Worm (Caenorhabditis elegans) whole organism, L1 larva: ENCODE measurements around the gene F21A3.2.
A peak's percentile ranks its signal among the peaks of the same experiment; 100 is the strongest.

ENCODE experiments used
- C16A3.4 ChIP-seq: fragments of 150-350 bp; optimal IDR thresholded peaks from 2 replicates; lab custom pipeline; 2014; ENCODE audit warnings: missing biosample characterization, missing genetic modification characterization
- F16B12.6 ChIP-seq: fragments of 150-350 bp; optimal IDR thresholded peaks from 2 replicates; lab custom pipeline; 2014; ENCODE audit warnings: missing biosample characterization, missing genetic modification characterization
- Y116A8C.19 ChIP-seq: sonication (generic microtip); optimal IDR thresholded peaks from 2 replicates; lab custom pipeline; 2016; ENCODE audit warnings: missing compliant biosample characterization, missing genetic modification characterization, borderline replicate concordance
- alr-1 ChIP-seq: fragments of 200-800 bp; sonication (Bioruptor generic); optimal IDR thresholded peaks from 2 replicates; lab custom pipeline; 2018; ENCODE audit warnings: borderline replicate concordance, mild to moderate bottlenecking, missing genetic modification characterization, missing compliant biosample characterization
- ama-1 ChIP-seq: fragments of 150-350 bp; optimal IDR thresholded peaks from 2 replicates; lab custom pipeline; 2014
- ceh-63 ChIP-seq: fragments of 200-800 bp; sonication (Bioruptor generic); optimal IDR thresholded peaks from 2 replicates; lab custom pipeline; 2018; ENCODE audit warnings: mild to moderate bottlenecking, missing genetic modification characterization, missing compliant biosample characterization
- ceh-8 ChIP-seq: fragments of 200-800 bp; sonication (Bioruptor generic); optimal IDR thresholded peaks from 2 replicates; lab custom pipeline; 2018; ENCODE audit warnings: mild to moderate bottlenecking, missing genetic modification characterization, moderate library complexity, missing compliant biosample characterization
- ces-1 ChIP-seq: fragments of 150-350 bp; optimal IDR thresholded peaks from 2 replicates; lab custom pipeline; 2014; ENCODE audit warnings: missing biosample characterization, missing genetic modification reagents, missing genetic modification characterization
- dsc-1 ChIP-seq: sonication (generic microtip); optimal IDR thresholded peaks from 2 replicates; lab custom pipeline; 2016; ENCODE audit warnings: mild to moderate bottlenecking, missing genetic modification characterization, missing compliant biosample characterization
- efl-1 ChIP-seq, 4 experiments: fragments of 150-350 bp; optimal IDR thresholded peaks in 3 of 4; peaks in 1 of 4; 1 replicate in 1 of 4; 2 replicates in 3 of 4; lab custom pipeline; 2014; ENCODE audit warnings: missing biosample characterization in 2 of 4, missing genetic modification characterization in 2 of 4, missing genetic modification reagents in 2 of 4
- efl-3 ChIP-seq: fragments of 200-800 bp; sonication (Bioruptor generic); optimal IDR thresholded peaks from 2 replicates; lab custom pipeline; 2018; ENCODE audit warnings: mild to moderate bottlenecking, missing genetic modification characterization, missing compliant biosample characterization
- elt-2 ChIP-seq: sonication (generic microtip); optimal IDR thresholded peaks from 2 replicates; lab custom pipeline; 2016; ENCODE audit warnings: missing genetic modification characterization, mild to moderate bottlenecking, inconsistent platforms, missing compliant biosample characterization, missing genetic modification reagents
- fkh-10 ChIP-seq: sonication (generic microtip); optimal IDR thresholded peaks from 2 replicates; lab custom pipeline; 2017; ENCODE audit warnings: missing biosample characterization, missing genetic modification reagents, missing genetic modification characterization
- fkh-8 ChIP-seq: sonication (generic microtip); optimal IDR thresholded peaks from 2 replicates; lab custom pipeline; 2016; ENCODE audit warnings: mild to moderate bottlenecking, missing genetic modification characterization, missing compliant biosample characterization
- grh-1 ChIP-seq: fragments of 200-800 bp; sonication (Bioruptor generic); IDR thresholded peaks from 2 replicates; pipeline ENCODE4 v1.3.6; 2022; ENCODE audit warnings: missing genetic modification reagents, missing genetic modification characterization, missing compliant biosample characterization
- hlh-17 ChIP-seq: fragments of 200-800 bp; sonication (Bioruptor generic); optimal IDR thresholded peaks from 2 replicates; lab custom pipeline; 2018; ENCODE audit warnings: missing genetic modification characterization, mild to moderate bottlenecking, missing compliant biosample characterization, moderate library complexity, borderline replicate concordance
- hlh-4 ChIP-seq: sonication (generic microtip); optimal IDR thresholded peaks from 2 replicates; lab custom pipeline; 2016; ENCODE audit warnings: mild to moderate bottlenecking, missing genetic modification characterization, missing compliant biosample characterization
- irx-1 ChIP-seq: sonication (generic microtip); optimal IDR thresholded peaks from 2 replicates; lab custom pipeline; 2016; ENCODE audit warnings: missing genetic modification characterization, missing compliant biosample characterization
- isw-1 ChIP-seq: fragments of 200-800 bp; sonication (Bioruptor generic); IDR thresholded peaks from 2 replicates; pipeline ENCODE4 v1.3.6; 2022; ENCODE audit warnings: missing genetic modification characterization, missing compliant biosample characterization
- lin-13 ChIP-seq: fragments of 150-350 bp; optimal IDR thresholded peaks from 2 replicates; lab custom pipeline; 2014; ENCODE audit warnings: missing biosample characterization, missing genetic modification reagents, missing genetic modification characterization
- lin-15B ChIP-seq: fragments of 150-350 bp; sonication (generic microtip); optimal IDR thresholded peaks from 3 replicates; lab custom pipeline; 2014; ENCODE audit warnings: missing biosample characterization, missing genetic modification characterization
- lin-35 ChIP-seq, 2 experiments: fragments of 150-350 bp; optimal IDR thresholded peaks; 2 replicates each; lab custom pipeline; 2014; ENCODE audit warnings: missing biosample characterization in 2 of 2, missing genetic modification characterization in 2 of 2, missing genetic modification reagents in 2 of 2
- lir-3 ChIP-seq: sonication (generic microtip); optimal IDR thresholded peaks from 2 replicates; lab custom pipeline; 2016; ENCODE audit warnings: mild to moderate bottlenecking, missing genetic modification characterization, moderate library complexity, missing compliant biosample characterization; ENCODE audit not compliant: poor library complexity
- lsy-2 ChIP-seq, 2 experiments: fragments of 150-350 bp; optimal IDR thresholded peaks; 2 replicates each; lab custom pipeline; 2014; ENCODE audit warnings: missing biosample characterization in 2 of 2, missing genetic modification characterization in 2 of 2
- mdl-1 ChIP-seq, 2 experiments: fragments of 150-350 bp; optimal IDR thresholded peaks; 2 replicates each; lab custom pipeline; 2014 to 2017; ENCODE audit warnings: missing biosample characterization in 2 of 2, missing genetic modification characterization in 2 of 2, inconsistent platforms in 1 of 2
- mef-2 ChIP-seq: fragments of 150-350 bp; optimal IDR thresholded peaks from 2 replicates; lab custom pipeline; 2014; ENCODE audit warnings: missing biosample characterization, missing genetic modification characterization
- nhr-11 ChIP-seq: fragments of 150-350 bp; optimal IDR thresholded peaks from 2 replicates; lab custom pipeline; 2014; ENCODE audit warnings: missing biosample characterization, missing genetic modification characterization
- nhr-12 ChIP-seq: sonication (generic microtip); optimal IDR thresholded peaks from 2 replicates; lab custom pipeline; 2017; ENCODE audit warnings: missing biosample characterization, missing genetic modification characterization
- nhr-19 ChIP-seq: fragments of 200-800 bp; sonication (Bioruptor generic); conservative IDR thresholded peaks from 2 replicates; pipeline ENCODE4 v1.3.6; 2022; ENCODE audit warnings: missing genetic modification characterization, missing compliant biosample characterization
- nhr-20 ChIP-seq: sonication (generic microtip); optimal IDR thresholded peaks from 2 replicates; lab custom pipeline; 2016; ENCODE audit warnings: mild to moderate bottlenecking, missing genetic modification characterization, missing compliant biosample characterization
- nhr-237 ChIP-seq: fragments of 150-350 bp; optimal IDR thresholded peaks from 2 replicates; lab custom pipeline; 2014; ENCODE audit warnings: missing biosample characterization, missing genetic modification characterization
- nhr-28 ChIP-seq: fragments of 150-350 bp; optimal IDR thresholded peaks from 2 replicates; lab custom pipeline; 2014; ENCODE audit warnings: missing biosample characterization, missing genetic modification characterization
- nhr-71 ChIP-seq: sonication (generic microtip); optimal IDR thresholded peaks from 2 replicates; lab custom pipeline; 2016; ENCODE audit warnings: mild to moderate bottlenecking, missing genetic modification characterization, moderate library complexity, missing compliant biosample characterization
- nhr-77 ChIP-seq: fragments of 150-350 bp; optimal IDR thresholded peaks from 2 replicates; lab custom pipeline; 2014; ENCODE audit warnings: missing biosample characterization, missing genetic modification characterization
- nhr-84 ChIP-seq: sonication (generic microtip); optimal IDR thresholded peaks from 2 replicates; lab custom pipeline; 2017; ENCODE audit warnings: missing biosample characterization, missing genetic modification characterization
- nhr-85 ChIP-seq: sonication (generic microtip); peaks from one replicate; lab custom pipeline; 2016; ENCODE audit warnings: missing genetic modification characterization, inconsistent platforms, missing compliant biosample characterization
- pag-3 ChIP-seq: sonication (generic microtip); optimal IDR thresholded peaks from 2 replicates; lab custom pipeline; 2017; ENCODE audit warnings: missing genetic modification characterization, mild to moderate bottlenecking, missing compliant biosample characterization, antibody characterized with exemption, borderline replicate concordance; ENCODE audit not compliant: insufficient read depth
- pax-3 ChIP-seq: fragments of 200-800 bp; sonication (Bioruptor generic); optimal IDR thresholded peaks from 2 replicates; lab custom pipeline; 2018; ENCODE audit warnings: mild to moderate bottlenecking, missing genetic modification characterization, moderate library complexity, missing compliant biosample characterization
- rnt-1 ChIP-seq: sonication (generic microtip); optimal IDR thresholded peaks from 2 replicates; lab custom pipeline; 2016; ENCODE audit warnings: mild to moderate bottlenecking, missing genetic modification characterization, moderate library complexity, missing compliant biosample characterization
- skn-1 ChIP-seq: fragments of 150-350 bp; optimal IDR thresholded peaks from 2 replicates; lab custom pipeline; 2014; ENCODE audit warnings: missing biosample characterization, missing genetic modification characterization
- sptf-1 ChIP-seq: fragments of 150-350 bp; optimal IDR thresholded peaks from 2 replicates; lab custom pipeline; 2014; ENCODE audit warnings: missing biosample characterization, missing genetic modification characterization
- sup-37 ChIP-seq: fragments of 200-800 bp; sonication (Bioruptor generic); optimal IDR thresholded peaks from 2 replicates; lab custom pipeline; 2018; ENCODE audit warnings: mild to moderate bottlenecking, missing genetic modification characterization, missing compliant biosample characterization
- swsn-7 ChIP-seq: sonication (generic microtip); optimal IDR thresholded peaks from 2 replicates; lab custom pipeline; 2016; ENCODE audit warnings: missing genetic modification characterization, missing compliant biosample characterization
- tbx-2 ChIP-seq: sonication (generic microtip); optimal IDR thresholded peaks from 2 replicates; lab custom pipeline; 2016; ENCODE audit warnings: missing genetic modification characterization, missing compliant biosample characterization
- unc-130 ChIP-seq: fragments of 150-350 bp; optimal IDR thresholded peaks from 2 replicates; lab custom pipeline; 2017; ENCODE audit warnings: missing biosample characterization, missing genetic modification characterization, inconsistent platforms
- unc-62 ChIP-seq: fragments of 150-350 bp; optimal IDR thresholded peaks from 2 replicates; lab custom pipeline; 2014; ENCODE audit warnings: missing biosample characterization, missing genetic modification reagents, missing genetic modification characterization
- unc-86 ChIP-seq: sonication (generic microtip); optimal IDR thresholded peaks from 2 replicates; lab custom pipeline; 2016; ENCODE audit warnings: missing genetic modification characterization, missing compliant biosample characterization
- vab-15 ChIP-seq: sonication (generic microtip); optimal IDR thresholded peaks from 2 replicates; lab custom pipeline; 2017; ENCODE audit warnings: missing genotype, mild to moderate bottlenecking, missing genetic modification characterization, missing compliant biosample characterization
- xbp-1 ChIP-seq: sonication (generic microtip); optimal IDR thresholded peaks from 2 replicates; lab custom pipeline; 2016; ENCODE audit warnings: missing genetic modification characterization, missing compliant biosample characterization
- ztf-11 ChIP-seq, 2 experiments: sonication (generic microtip); optimal IDR thresholded peaks; 2 replicates each; lab custom pipeline; 2016 to 2017; ENCODE audit warnings: missing genetic modification characterization in 2 of 2, missing biosample characterization in 1 of 2, missing compliant biosample characterization in 1 of 2

The F21A3.2 gene

DNA sequence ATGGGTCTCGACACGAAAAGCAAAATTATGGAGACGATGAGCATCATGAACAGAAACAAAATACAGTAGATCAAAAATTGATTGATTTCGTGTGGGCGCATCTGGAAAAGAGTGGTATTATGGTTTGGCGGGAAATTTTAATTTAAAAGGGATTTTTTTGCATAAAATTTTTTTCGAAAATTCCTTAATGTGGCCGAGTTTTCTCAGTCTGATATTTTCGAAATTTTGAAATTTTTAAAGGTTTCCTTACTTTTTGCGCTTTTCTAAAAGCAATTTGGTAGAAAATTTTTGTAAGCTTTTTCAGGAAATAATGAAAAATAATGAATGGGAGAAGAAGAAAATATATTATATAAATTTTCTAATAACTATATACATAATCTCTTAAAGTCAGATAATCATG is at the start of gene F21A3.2:
Gene F21A3.2 (minus strand): TSS at position 101 of the 400 bp plus-strand sequence.
- TF ChIP-seq skn-1 (tag; lab: Kevin White, UChicago): no peak
- no peak for TF ChIP-seq lin-35 (GFP tag; optimal IDR thresholded peaks at IDR 0.05; lab: Kevin White, UChicago)
- no peak for TF ChIP-seq ces-1 (GFP tag; lab: Kevin White, UChicago)
- TF ChIP-seq ceh-8: no peak
- no peak for TF ChIP-seq sptf-1 (tag; lab: Kevin White, UChicago)
- TF ChIP-seq lin-15B (tag; lab: Kevin White, UChicago): no peak
- no peak for TF ChIP-seq alr-1 (tag; lab: Kevin White, UChicago)
- TF ChIP-seq mdl-1 (tag; optimal IDR thresholded peaks at IDR 0.05; lab: Kevin White, UChicago): no peak
- TF ChIP-seq ceh-63 (GFP tag; lab: Kevin White, UChicago): no peak
- TF ChIP-seq nhr-85 (tag; lab: Kevin White, UChicago): no peak
- no peak for TF ChIP-seq grh-1 (GFP tag; lab: Robert Waterston, UW)
- no peak for TF ChIP-seq elt-2 (tag; lab: Kevin White, UChicago)
- TF ChIP-seq nhr-11 (tag; lab: Kevin White, UChicago): no peak
- TF ChIP-seq ama-1: no peak
- TF ChIP-seq vab-15: no peak
- TF ChIP-seq swsn-7 (tag; lab: Kevin White, UChicago): no peak
- TF ChIP-seq lin-13: no peak
- no peak for TF ChIP-seq hlh-17
- no peak for TF ChIP-seq pag-3 (tag; lab: Kevin White, UChicago)
- TF ChIP-seq nhr-19 (GFP tag; lab: Robert Waterston, UW): no peak

DNA sequence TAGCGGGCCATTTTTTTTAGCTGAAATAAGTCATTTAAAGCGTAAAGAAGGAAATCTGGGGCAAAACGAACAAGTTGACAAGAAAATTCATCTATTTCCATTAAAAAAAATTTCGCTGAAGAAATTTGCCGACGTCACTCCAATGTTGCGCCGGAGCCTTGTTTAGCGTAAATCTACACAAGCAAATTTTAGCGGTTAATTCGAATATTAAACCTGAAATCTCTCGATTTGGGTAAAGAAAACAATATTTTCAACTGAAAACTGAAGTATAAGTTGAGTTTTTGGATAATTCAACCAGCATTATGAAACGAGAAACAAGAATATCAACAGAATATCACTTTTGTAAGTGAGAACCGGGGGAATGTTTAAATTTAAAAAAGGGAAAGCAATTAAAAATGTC is 44.6 kb upstream of the F21A3.2 start, which contains the start of gene F28F8.9:
Gene F28F8.9 (minus strand): TSS at position 288 of the 400 bp plus-strand sequence.
- no peak for TF ChIP-seq ama-1
- TF ChIP-seq dsc-1: no peak
- TF ChIP-seq skn-1 (tag; lab: Kevin White, UChicago): peak; percentile 76
- TF ChIP-seq lin-35 (GFP tag; optimal IDR thresholded peaks at IDR 0.05; lab: Kevin White, UChicago): peak; percentile 95 to 98
- peak; percentile 44 for TF ChIP-seq C16A3.4
- no peak for TF ChIP-seq unc-86 (tag; lab: Kevin White, UChicago)
- no peak for TF ChIP-seq hlh-4 (tag; lab: Kevin White, UChicago)
- TF ChIP-seq isw-1 (GFP tag; lab: Robert Waterston, UW): peak; percentile 40
- no peak for TF ChIP-seq unc-62
- no peak for TF ChIP-seq irx-1 (tag; lab: Kevin White, UChicago)
- TF ChIP-seq lin-13: peak; percentile 43
- peak; percentile 4 for TF ChIP-seq F16B12.6 (tag; lab: Kevin White, UChicago)
- no peak for TF ChIP-seq ceh-8
- peak; percentile 49 for TF ChIP-seq nhr-85 (tag; lab: Kevin White, UChicago)
- no peak for TF ChIP-seq nhr-11 (tag; lab: Kevin White, UChicago)
- peak; percentile 46 for TF ChIP-seq swsn-7 (tag; lab: Kevin White, UChicago)
- TF ChIP-seq Y116A8C.19 (tag; lab: Kevin White, UChicago): no peak
- no peak for TF ChIP-seq vab-15
- TF ChIP-seq unc-130 (tag; lab: Kevin White, UChicago): peak; percentile 46
- no peak for TF ChIP-seq nhr-77 (tag; lab: Kevin White, UChicago)
- TF ChIP-seq tbx-2: peak; percentile 27
- no peak for TF ChIP-seq nhr-12 (tag; lab: Kevin White, UChicago)
- TF ChIP-seq lir-3 (tag; lab: Kevin White, UChicago): no peak
- no peak for TF ChIP-seq fkh-8 (tag; lab: Kevin White, UChicago)
- TF ChIP-seq pax-3 (tag; lab: Kevin White, UChicago): no peak
- peak; percentile 67 to 80 for TF ChIP-seq lsy-2 (tag; optimal IDR thresholded peaks at IDR 0.05; lab: Kevin White, UChicago)
- no peak for TF ChIP-seq ces-1 (GFP tag; lab: Kevin White, UChicago)
- no peak for TF ChIP-seq ztf-11 (tag; optimal IDR thresholded peaks at IDR 0.05; lab: Kevin White, UChicago)
- TF ChIP-seq sup-37 (GFP tag; lab: Kevin White, UChicago): no peak
- peak; percentile 52 for TF ChIP-seq xbp-1 (tag; lab: Kevin White, UChicago)
- TF ChIP-seq nhr-237 (tag; lab: Kevin White, UChicago): no peak
- peak; percentile 59 for TF ChIP-seq rnt-1 (tag; lab: Kevin White, UChicago)
- no peak for TF ChIP-seq efl-3 (GFP tag; lab: Kevin White, UChicago)
- peak; percentile 14 for TF ChIP-seq nhr-20
- TF ChIP-seq fkh-10 (GFP tag; lab: Kevin White, UChicago): no peak
- TF ChIP-seq efl-1 (optimal IDR thresholded peaks at IDR 0.05; lab: Kevin White, UChicago): peak; percentile 44 to 94
- TF ChIP-seq efl-1 (GFP tag; optimal IDR thresholded peaks at IDR 0.05 in 1 of 2; lab: Kevin White, UChicago): peak; percentile 93 to 99
- no peak for TF ChIP-seq nhr-84
- no peak for TF ChIP-seq nhr-28 (tag; lab: Kevin White, UChicago)
- peak; percentile 63 for TF ChIP-seq nhr-71 (tag; lab: Kevin White, UChicago)
- TF ChIP-seq mef-2 (tag; lab: Kevin White, UChicago): no peak
